Fruit fly (Drosophila melanogaster) whole organism, embryonic: ENCODE data around the gene unc-4.

Experiments used
- Aef1 ChIP-seq: fragments of 200-800 bp; sonication (Bioruptor generic); IDR thresholded peaks from 3 replicates; pipeline ENCODE4 v1.3.6; 2022; ENCODE audit warnings: missing biosample characterization, missing genetic modification characterization
- Atf3 ChIP-seq: fragments of 200-800 bp; sonication (Bioruptor generic); optimal IDR thresholded peaks from 3 replicates; lab custom pipeline; 2016; ENCODE audit warnings: missing biosample characterization, missing genetic modification characterization
- CG11085 ChIP-seq: fragments of 200-800 bp; sonication (Bioruptor generic); IDR thresholded peaks from 2 replicates; pipeline ENCODE4 v1.3.6; 2022; ENCODE audit warnings: missing biosample characterization, missing genetic modification characterization
- CG12659 ChIP-seq: fragments of 200-800 bp; sonication (Bioruptor generic); optimal IDR thresholded peaks from 3 replicates; lab custom pipeline; 2017; ENCODE audit warnings: mild to moderate bottlenecking, missing biosample characterization, missing genetic modification reagents, missing genetic modification characterization
- CG13287 ChIP-seq: fragments of 200-800 bp; sonication (Bioruptor generic); IDR thresholded peaks from 2 replicates; pipeline ENCODE4 v1.3.6; 2022; ENCODE audit warnings: missing biosample characterization, missing genetic modification characterization; ENCODE audit not compliant: partially characterized antibody
- CG14860 ChIP-seq: fragments of 200-800 bp; sonication (Bioruptor generic); IDR thresholded peaks from 3 replicates; pipeline ENCODE4 v1.3.6; 2022; ENCODE audit warnings: missing biosample characterization, missing genetic modification characterization; ENCODE audit not compliant: partially characterized antibody
- CG1603 ChIP-seq: fragments of 200-800 bp; sonication (Bioruptor generic); optimal IDR thresholded peaks from 2 replicates; lab custom pipeline; 2019; ENCODE audit warnings: missing biosample characterization, mild to moderate bottlenecking, missing genetic modification characterization, moderate library complexity
- CG34422 ChIP-seq: fragments of 200-800 bp; sonication (Bioruptor generic); IDR thresholded peaks from 3 replicates; pipeline ENCODE4 v1.3.6; 2022; ENCODE audit warnings: missing biosample characterization, missing genetic modification characterization
- CG3726 ChIP-seq: fragments of 200-800 bp; sonication (Bioruptor generic); IDR thresholded peaks from 3 replicates; pipeline ENCODE4, ENCODE4 v1.3.6; 2022; ENCODE audit warnings: missing biosample characterization, missing genetic modification characterization
- CG3847 ChIP-seq: fragments of 200-800 bp; sonication (Bioruptor generic); IDR thresholded peaks from 2 replicates; pipeline ENCODE4 v1.3.6; 2022; ENCODE audit warnings: missing biosample characterization, missing genetic modification characterization
- CG4707 ChIP-seq: fragments of 200-800 bp; sonication (Bioruptor generic); optimal IDR thresholded peaks from 2 replicates; lab custom pipeline; 2018; ENCODE audit warnings: missing biosample characterization, mild to moderate bottlenecking, missing genetic modification characterization, moderate library complexity
- CG5180 ChIP-seq: fragments of 200-800 bp; sonication (Bioruptor generic); optimal IDR thresholded peaks from 3 replicates; lab custom pipeline; 2017; ENCODE audit warnings: missing biosample characterization, missing genetic modification characterization, mild to moderate bottlenecking, moderate library complexity, missing genetic modification reagents
- CG6272 ChIP-seq: fragments of 200-800 bp; sonication (Bioruptor generic); IDR thresholded peaks from 2 replicates; pipeline ENCODE4 v1.3.6; 2022; ENCODE audit warnings: missing biosample characterization, missing genetic modification characterization
- CG6689 ChIP-seq: fragments of 200-800 bp; sonication (Bioruptor generic); IDR thresholded peaks from 2 replicates; pipeline ENCODE4 v1.3.6; 2022; ENCODE audit warnings: missing biosample characterization, missing genetic modification characterization
- CG6791 ChIP-seq: fragments of 200-800 bp; sonication (Bioruptor generic); IDR thresholded peaks from 3 replicates; pipeline ENCODE4 v1.3.6; 2022; ENCODE audit warnings: missing biosample characterization, missing genetic modification characterization; ENCODE audit not compliant: partially characterized antibody
- CG7987 ChIP-seq: fragments of 200-800 bp; sonication (Bioruptor generic); optimal IDR thresholded peaks from 2 replicates; lab custom pipeline; 2018; ENCODE audit warnings: missing biosample characterization, mild to moderate bottlenecking, missing genetic modification characterization, moderate library complexity
- CG8089 ChIP-seq: fragments of 200-800 bp; sonication (Bioruptor generic); optimal IDR thresholded peaks from 3 replicates; lab custom pipeline; 2016; ENCODE audit warnings: missing biosample characterization, missing genetic modification characterization
- CG8290 ChIP-seq, 3 experiments: fragments of 200-800 bp; sonication (Bioruptor generic); optimal IDR thresholded peaks; 2 replicates each; lab custom pipeline; 2016 to 2019; ENCODE audit warnings: missing biosample characterization in 3 of 3, missing genetic modification characterization in 3 of 3, mild to moderate bottlenecking in 2 of 3, moderate library complexity in 1 of 3
- CG9437 ChIP-seq: fragments of 200-800 bp; sonication (Bioruptor generic); optimal IDR thresholded peaks from 2 replicates; lab custom pipeline; 2018; ENCODE audit warnings: missing biosample characterization, mild to moderate bottlenecking, missing genetic modification characterization
- CG9817 ChIP-seq: fragments of 200-800 bp; sonication (Bioruptor generic); optimal IDR thresholded peaks from 2 replicates; lab custom pipeline; 2018; ENCODE audit warnings: missing biosample characterization, mild to moderate bottlenecking, missing genetic modification characterization, moderate library complexity
- Camta ChIP-seq: fragments of 200-800 bp; sonication (Bioruptor generic); optimal IDR thresholded peaks from 2 replicates; lab custom pipeline; 2016; ENCODE audit warnings: missing biosample characterization, missing genetic modification characterization
- GATAe ChIP-seq: fragments of 200-800 bp; sonication (Bioruptor generic); conservative IDR thresholded peaks from 2 replicates; pipeline ENCODE4 v1.3.6; 2022; ENCODE audit warnings: missing biosample characterization, missing genetic modification characterization
- HmgZ ChIP-seq: fragments of 200-800 bp; sonication (Bioruptor generic); optimal IDR thresholded peaks from 2 replicates; lab custom pipeline; 2018; ENCODE audit warnings: missing biosample characterization, mild to moderate bottlenecking, missing genetic modification characterization
- Lpt ChIP-seq: fragments of >200 bp; optimal IDR thresholded peaks from 2 replicates; lab custom pipeline; 2018; ENCODE audit warnings: missing biosample characterization, missing genetic modification characterization
- MESR4 ChIP-seq: fragments of 200-800 bp; sonication (Bioruptor generic); optimal IDR thresholded peaks from 2 replicates; lab custom pipeline; 2018; ENCODE audit warnings: missing biosample characterization, mild to moderate bottlenecking, missing genetic modification characterization, moderate library complexity
- Med ChIP-seq: fragments of 200-800 bp; sonication (Bioruptor generic); peaks from one replicate; lab custom pipeline; 2016; ENCODE audit warnings: missing biosample characterization, missing genetic modification characterization, mild to moderate bottlenecking, inconsistent platforms, moderate library complexity
- Ptx1 ChIP-seq: fragments of 200-800 bp; sonication (Bioruptor generic); IDR thresholded peaks from 2 replicates; pipeline ENCODE4 v1.3.6; 2022; ENCODE audit warnings: missing biosample characterization, missing genetic modification characterization
- Rx ChIP-seq: fragments of 200-800 bp; sonication (Bioruptor generic); IDR thresholded peaks from 2 replicates; pipeline ENCODE4 v1.3.6; 2022; ENCODE audit warnings: missing biosample characterization, missing genetic modification characterization
- Scr ChIP-seq: fragments of 200-800 bp; sonication (Bioruptor generic); IDR thresholded peaks from 2 replicates; pipeline ENCODE4 v1.3.6; 2022; ENCODE audit warnings: missing biosample characterization, missing genetic modification characterization; ENCODE audit not compliant: partially characterized antibody
- TFAM ChIP-seq: fragments of 200-800 bp; sonication (Bioruptor generic); optimal IDR thresholded peaks from 2 replicates; lab custom pipeline; 2017; ENCODE audit warnings: missing biosample characterization, missing genetic modification characterization, inconsistent platforms
- amos ChIP-seq: fragments of 200-800 bp; sonication (Bioruptor generic); IDR thresholded peaks from 2 replicates; pipeline ENCODE4 v1.3.6; 2022; ENCODE audit warnings: missing biosample characterization, missing genetic modification characterization; ENCODE audit not compliant: partially characterized antibody
- cg ChIP-seq: fragments of 200-800 bp; sonication (Bioruptor generic); optimal IDR thresholded peaks from 3 replicates; lab custom pipeline; 2019; ENCODE audit warnings: missing biosample characterization, mild to moderate bottlenecking, missing genetic modification characterization, moderate library complexity
- crc ChIP-seq: fragments of 200-800 bp; sonication (Bioruptor generic); optimal IDR thresholded peaks from 2 replicates; lab custom pipeline; 2016; ENCODE audit warnings: missing biosample characterization, missing genetic modification characterization
- dan ChIP-seq: fragments of 200-800 bp; sonication (Bioruptor generic); IDR thresholded peaks from 2 replicates; pipeline ENCODE4 v1.3.6; 2022; ENCODE audit warnings: missing biosample characterization, missing genetic modification characterization
- danr ChIP-seq: fragments of 200-800 bp; sonication (Bioruptor generic); IDR thresholded peaks from 2 replicates; pipeline ENCODE4 v1.3.6; 2022; ENCODE audit warnings: missing biosample characterization, missing genetic modification characterization
- dm ChIP-seq: fragments of 200-800 bp; sonication (Bioruptor generic); optimal IDR thresholded peaks from 3 replicates; lab custom pipeline; 2016; ENCODE audit warnings: missing biosample characterization, missing genetic modification characterization
- emc ChIP-seq: fragments of 200-800 bp; sonication (Bioruptor generic); optimal IDR thresholded peaks from 2 replicates; lab custom pipeline; 2016; ENCODE audit warnings: missing biosample characterization, missing genetic modification characterization
- grau ChIP-seq: fragments of 200-800 bp; optimal IDR thresholded peaks from 3 replicates; lab custom pipeline; 2019; ENCODE audit warnings: missing biosample characterization, mild to moderate bottlenecking, missing genetic modification characterization, moderate library complexity
- grn ChIP-seq: fragments of 200-800 bp; sonication (Bioruptor generic); optimal IDR thresholded peaks from 3 replicates; lab custom pipeline; 2017; ENCODE audit warnings: missing biosample characterization, missing genetic modification characterization
- inv ChIP-seq: fragments of 200-800 bp; sonication (Bioruptor generic); IDR thresholded peaks from 2 replicates; pipeline ENCODE4 v1.3.6; 2022; ENCODE audit warnings: missing biosample characterization, missing genetic modification characterization; ENCODE audit not compliant: partially characterized antibody
- jigr1 ChIP-seq: fragments of 200-800 bp; sonication (Bioruptor generic); IDR thresholded peaks from 3 replicates; pipeline ENCODE4 v1.3.6; 2022; ENCODE audit warnings: missing biosample characterization, missing genetic modification characterization
- maf-S ChIP-seq: fragments of 200-800 bp; sonication (Bioruptor generic); optimal IDR thresholded peaks from 2 replicates; lab custom pipeline; 2016; ENCODE audit warnings: missing biosample characterization, missing genetic modification characterization
- nmo ChIP-seq: fragments of 200-800 bp; sonication (Bioruptor generic); optimal IDR thresholded peaks from 2 replicates; lab custom pipeline; 2018; ENCODE audit warnings: missing biosample characterization, mild to moderate bottlenecking, missing genetic modification characterization, moderate library complexity
- otp ChIP-seq: fragments of 200-800 bp; sonication (Bioruptor generic); IDR thresholded peaks from 3 replicates; pipeline ENCODE4, ENCODE4 v1.3.6; 2022; ENCODE audit warnings: missing biosample characterization, missing genetic modification characterization
- row ChIP-seq: fragments of 200-800 bp; sonication (Bioruptor generic); IDR thresholded peaks from 3 replicates; pipeline ENCODE4 v1.3.6; 2022; ENCODE audit warnings: missing biosample characterization, missing genetic modification characterization
- sisA ChIP-seq: fragments of 200-800 bp; sonication (Bioruptor generic); IDR thresholded peaks from 2 replicates; pipeline ENCODE4 v1.3.6; 2022; ENCODE audit warnings: missing biosample characterization, missing genetic modification characterization
- slbo ChIP-seq: fragments of 200-800 bp; sonication (Bioruptor generic); IDR thresholded peaks from 2 replicates; pipeline ENCODE4 v1.3.6; 2022; ENCODE audit warnings: missing biosample characterization, missing genetic modification characterization
- twi ChIP-seq: fragments of 200-800 bp; optimal IDR thresholded peaks from 2 replicates; lab custom pipeline; 2019; ENCODE audit warnings: missing biosample characterization, mild to moderate bottlenecking, missing genetic modification characterization, moderate library complexity

The unc-4 gene

DNA sequence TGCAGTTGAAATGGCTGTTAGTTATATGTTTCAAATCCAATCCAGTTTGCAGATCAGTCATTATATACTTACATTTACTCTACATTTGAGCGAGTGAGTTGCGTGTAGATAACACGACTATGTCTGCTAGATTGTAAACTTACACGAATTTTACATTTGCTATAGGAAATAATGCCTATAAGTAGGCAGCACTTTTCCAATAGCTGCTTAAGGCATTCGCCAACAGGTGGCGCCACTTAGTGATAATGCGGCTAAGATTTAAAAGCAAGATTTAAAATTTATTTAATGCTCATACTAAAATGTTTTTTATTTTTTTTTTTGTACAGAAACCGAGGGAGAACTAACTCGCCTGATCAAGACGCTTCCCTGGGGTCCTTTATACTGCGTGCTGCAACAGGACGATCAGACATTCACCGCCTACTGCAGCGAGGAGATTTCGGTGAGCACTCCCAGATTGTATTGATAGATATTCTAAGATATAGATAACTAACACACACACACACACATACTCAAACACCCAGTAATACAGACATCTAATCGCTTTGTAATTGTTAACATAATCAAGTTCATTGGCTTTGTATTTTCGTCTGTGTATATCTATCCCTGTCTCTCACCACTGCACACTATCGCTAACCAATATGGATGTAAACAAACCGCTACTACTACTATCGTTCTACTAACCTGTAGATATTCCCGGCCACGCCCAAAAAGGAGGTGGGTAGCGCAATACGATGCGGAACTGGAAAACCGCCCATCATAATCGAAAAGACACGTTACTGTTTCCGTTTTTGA, 47.9 kb upstream of the unc-4 start (continued):
- TF ChIP-seq Scr (GFP tag; lab: Robert Waterston, UW), result 0 out of 2 replicates have a peak, but pooled peaks have one; percentile 36
- no peak for TF ChIP-seq CG9817 (tag; lab: Kevin White, UChicago)
- 0 out of 3 replicates have a peak, but pooled peaks have one; percentile 6 for TF ChIP-seq row (GFP tag; lab: Robert Waterston, UW)
- peak; percentile 69 for TF ChIP-seq cg
- TF ChIP-seq CG14860, result peak; percentile 43; the same call in 1 of the 3 replicates
- no peak for TF ChIP-seq Aef1 (GFP tag; lab: Robert Waterston, UW)
- TF ChIP-seq sisA (GFP tag; lab: Robert Waterston, UW), result no peak
- no peak for TF ChIP-seq dan
- no peak for TF ChIP-seq CG3726 (GFP tag; lab: Robert Waterston, UW)
- peak; percentile 80 for TF ChIP-seq Med (GFP tag; lab: Kevin White, UChicago)
- peak; percentile 37; the same call in 1 of the 2 replicates for TF ChIP-seq inv (GFP tag; lab: Robert Waterston, UW)
- peak; percentile 7 for TF ChIP-seq CG12659
- TF ChIP-seq nmo (GFP tag; lab: Kevin White, UChicago), result peak; percentile 0
- no peak for TF ChIP-seq CG5180 (GFP tag; lab: Kevin White, UChicago)
- no peak for TF ChIP-seq CG34422
- TF ChIP-seq otp, result no peak
- TF ChIP-seq grau (tag; lab: Kevin White, UChicago), result no peak
- TF ChIP-seq HmgZ, result peak; percentile 25
- TF ChIP-seq Rx, result no peak
- no peak for TF ChIP-seq crc (GFP tag; lab: Kevin White, UChicago)
- TF ChIP-seq Ptx1, result 0 out of 2 replicates have a peak, but pooled peaks have one; percentile 18
- TF ChIP-seq amos (GFP tag; lab: Robert Waterston, UW), result peak; percentile 77
- peak; percentile 50; the same call in 1 of the 2 replicates for TF ChIP-seq GATAe
- TF ChIP-seq CG11085 (GFP tag; lab: Robert Waterston, UW), result no peak
- TF ChIP-seq Camta (GFP tag; lab: Kevin White, UChicago), result no peak
- TF ChIP-seq CG4707 (GFP tag; lab: Kevin White, UChicago), result no peak
- TF ChIP-seq CG6791 (GFP tag; lab: Robert Waterston, UW), result peak; percentile 62; the same call in 2 of the 3 replicates
- no peak for TF ChIP-seq maf-S (GFP tag; lab: Kevin White, UChicago)
- TF ChIP-seq CG3847 (GFP tag; lab: Robert Waterston, UW), result 0 out of 2 replicates have a peak, but pooled peaks have one; percentile 15
- TF ChIP-seq slbo (GFP tag; lab: Robert Waterston, UW), result peak; percentile 61
- no peak for TF ChIP-seq danr (GFP tag; lab: Robert Waterston, UW)
- TF ChIP-seq CG6272 (GFP tag; lab: Robert Waterston, UW), result 0 out of 2 replicates have a peak, but pooled peaks have one; percentile 24
- TF ChIP-seq dm (GFP tag; lab: Kevin White, UChicago), result no peak
- peak; percentile 86 for TF ChIP-seq grn (GFP tag; lab: Kevin White, UChicago)
- TF ChIP-seq CG9437 (GFP tag; lab: Kevin White, UChicago), result no peak
- TF ChIP-seq CG7987 (GFP tag; lab: Kevin White, UChicago), result no peak
- peak; percentile 12 for TF ChIP-seq CG1603 (tag; lab: Kevin White, UChicago)
- TF ChIP-seq CG6689 (GFP tag; lab: Robert Waterston, UW), result no peak
- peak; percentile 43; the same call in 1 of the 2 replicates for TF ChIP-seq CG13287 (GFP tag; lab: Robert Waterston, UW)
- no peak for TF ChIP-seq TFAM (GFP tag; lab: Kevin White, UChicago)
- no peak for TF ChIP-seq Atf3 (GFP tag; lab: Kevin White, UChicago)
- TF ChIP-seq CG8089 (GFP tag; lab: Kevin White, UChicago), result no peak
- TF ChIP-seq MESR4, result no peak
- no peak for TF ChIP-seq Lpt (GFP tag; lab: Kevin White, UChicago)
- no peak for TF ChIP-seq twi (tag; lab: Kevin White, UChicago)
- TF ChIP-seq emc (GFP tag; lab: Kevin White, UChicago), result no peak
- TF ChIP-seq jigr1 (GFP tag; lab: Robert Waterston, UW), result no peak
- peak; percentile 34 for TF ChIP-seq CG8290 (GFP tag; optimal IDR thresholded peaks at IDR 0.05; lab: Kevin White, UChicago)
- peak in 1 of 2 experiments; percentile 51 for TF ChIP-seq CG8290 (tag; optimal IDR thresholded peaks at IDR 0.05; lab: Kevin White, UChicago)
